Worm (Caenorhabditis elegans) whole organism, young adult: ENCODE results near the gene F49E10.2.

ENCODE experiments used
- C17E4.6 ChIP-seq: fragments of 200-800 bp; sonication (Bioruptor generic); IDR thresholded peaks from 2 replicates; pipeline ENCODE4 v1.3.6; 2022; ENCODE audit warnings: missing genetic modification reagents, missing genetic modification characterization, missing compliant biosample characterization
- F33H1.4 ChIP-seq: fragments of 200-800 bp; sonication (Bioruptor generic); IDR thresholded peaks from 2 replicates; pipeline ENCODE4 v1.3.6; 2022; ENCODE audit warnings: missing genetic modification reagents, missing genetic modification characterization, missing compliant biosample characterization
- K12H6.12 ChIP-seq: fragments of 200-800 bp; sonication (Bioruptor generic); optimal IDR thresholded peaks from 2 replicates; lab custom pipeline; 2018; ENCODE audit warnings: mild to moderate bottlenecking, missing genetic modification characterization, missing compliant biosample characterization
- T07F8.4 ChIP-seq: sonication (generic microtip); optimal IDR thresholded peaks from 2 replicates; lab custom pipeline; 2016; ENCODE audit warnings: mild to moderate bottlenecking, missing genetic modification characterization, moderate library complexity, missing compliant biosample characterization
- Y53G8AR.9 ChIP-seq: fragments of 200-800 bp; sonication (Bioruptor generic); conservative IDR thresholded peaks from 2 replicates; pipeline ENCODE4 v1.3.6; 2022; ENCODE audit warnings: missing genetic modification reagents, missing genetic modification characterization, missing compliant biosample characterization
- Y95B8A.8 ChIP-seq: fragments of 200-800 bp; sonication (Bioruptor generic); IDR thresholded peaks from 2 replicates; pipeline ENCODE4 v1.3.6; 2022; ENCODE audit warnings: missing genetic modification reagents, missing genetic modification characterization, missing compliant biosample characterization
- aptf-2 ChIP-seq: fragments of 200-800 bp; sonication (Bioruptor generic); conservative IDR thresholded peaks from 2 replicates; pipeline ENCODE4 v1.3.6; 2022; ENCODE audit warnings: missing genetic modification reagents, missing genetic modification characterization, missing compliant biosample characterization
- athp-1 ChIP-seq: sonication (generic microtip); optimal IDR thresholded peaks from 2 replicates; lab custom pipeline; 2017; ENCODE audit warnings: mild to moderate bottlenecking, missing genetic modification characterization, missing compliant biosample characterization
- attf-5 ChIP-seq: fragments of 200-800 bp; sonication (Bioruptor generic); optimal IDR thresholded peaks from 2 replicates; lab custom pipeline; 2018; ENCODE audit warnings: mild to moderate bottlenecking, missing genetic modification characterization, missing compliant biosample characterization
- bed-2 ChIP-seq: fragments of 200-800 bp; sonication (Bioruptor generic); IDR thresholded peaks from 2 replicates; pipeline ENCODE4 v1.3.6; 2022; ENCODE audit warnings: missing genetic modification reagents, missing genetic modification characterization, missing compliant biosample characterization
- cebp-1 ChIP-seq, 2 experiments: fragments of 200-800 bp in 1 of 2; sonication (Bioruptor generic) in 1 of 2; sonication (generic microtip) in 1 of 2; IDR thresholded peaks in 1 of 2; optimal IDR thresholded peaks in 1 of 2; 2 replicates each; pipeline versions ENCODE4 v1.3.6 to Lab custom; 2017 to 2022; ENCODE audit warnings: missing compliant biosample characterization in 2 of 2, missing genetic modification characterization in 2 of 2, mild to moderate bottlenecking in 1 of 2, missing genetic modification reagents in 1 of 2, moderate library complexity in 1 of 2
- chd-7 ChIP-seq: sonication (generic microtip); optimal IDR thresholded peaks from 2 replicates; lab custom pipeline; 2016; ENCODE audit warnings: mild to moderate bottlenecking, missing genetic modification characterization, moderate library complexity, missing compliant biosample characterization
- dox-1 ChIP-seq: fragments of 200-800 bp; sonication (Bioruptor generic); IDR thresholded peaks from 2 replicates; pipeline ENCODE4 v1.3.6; 2022; ENCODE audit warnings: missing genetic modification reagents, missing genetic modification characterization, missing compliant biosample characterization
- dpff-1 ChIP-seq: sonication (generic microtip); optimal IDR thresholded peaks from 2 replicates; lab custom pipeline; 2017; ENCODE audit warnings: mild to moderate bottlenecking, missing genetic modification characterization, missing compliant biosample characterization
- egrh-3 ChIP-seq: fragments of 200-800 bp; sonication (Bioruptor generic); IDR thresholded peaks from 2 replicates; pipeline ENCODE4 v1.3.6; 2022; ENCODE audit warnings: missing genetic modification reagents, missing genetic modification characterization, missing compliant biosample characterization
- ets-4 ChIP-seq: fragments of 200-800 bp; sonication (Bioruptor generic); optimal IDR thresholded peaks from 2 replicates; lab custom pipeline; 2018; ENCODE audit warnings: mild to moderate bottlenecking, missing genetic modification characterization, missing compliant biosample characterization
- hmg-1.2 ChIP-seq: fragments of 200-800 bp; sonication (Bioruptor generic); IDR thresholded peaks from 2 replicates; pipeline ENCODE4 v1.3.6; 2022; ENCODE audit warnings: missing genetic modification reagents, missing genetic modification characterization, missing compliant biosample characterization
- lsl-1 ChIP-seq: fragments of 200-800 bp; sonication (Bioruptor generic); optimal IDR thresholded peaks from 2 replicates; lab custom pipeline; 2018; ENCODE audit warnings: mild to moderate bottlenecking, missing genetic modification characterization, moderate library complexity, missing compliant biosample characterization
- madf-10 ChIP-seq: sonication (generic microtip); optimal IDR thresholded peaks from 2 replicates; lab custom pipeline; 2016; ENCODE audit warnings: mild to moderate bottlenecking, missing genetic modification characterization, missing compliant biosample characterization
- madf-6 ChIP-seq: fragments of 200-800 bp; sonication (Bioruptor generic); IDR thresholded peaks from 2 replicates; pipeline ENCODE4 v1.3.6; 2022; ENCODE audit warnings: missing genetic modification reagents, missing genetic modification characterization, missing compliant biosample characterization
- mes-4 ChIP-seq: sonication (generic microtip); optimal IDR thresholded peaks from 2 replicates; lab custom pipeline; 2016; ENCODE audit warnings: missing genotype, missing genetic modification characterization, missing compliant biosample characterization
- nfya-1 ChIP-seq: sonication (generic microtip); optimal IDR thresholded peaks from 2 replicates; lab custom pipeline; 2017; ENCODE audit warnings: antibody characterized with exemption, missing compliant biosample characterization, missing genetic modification characterization, borderline replicate concordance; ENCODE audit not compliant: insufficient read depth
- nhr-80 ChIP-seq: sonication (generic microtip); optimal IDR thresholded peaks from 2 replicates; lab custom pipeline; 2016; ENCODE audit warnings: missing genetic modification characterization, missing compliant biosample characterization
- pbrm-1 ChIP-seq: fragments of 200-800 bp; sonication (Bioruptor generic); IDR thresholded peaks from 2 replicates; pipeline ENCODE4 v1.3.6; 2022; ENCODE audit warnings: missing genetic modification reagents, missing genetic modification characterization, missing compliant biosample characterization
- rcor-1 ChIP-seq: fragments of 200-800 bp; sonication (Bioruptor generic); IDR thresholded peaks from 2 replicates; pipeline ENCODE4 v1.3.6; 2022; ENCODE audit warnings: missing genetic modification reagents, missing genetic modification characterization, missing compliant biosample characterization
- repo-1 ChIP-seq: sonication (generic microtip); optimal IDR thresholded peaks from 2 replicates; lab custom pipeline; 2017; ENCODE audit warnings: mild to moderate bottlenecking, missing genetic modification characterization, missing compliant biosample characterization
- snpc-3.4 ChIP-seq: sonication (generic microtip); optimal IDR thresholded peaks from 2 replicates; lab custom pipeline; 2017; ENCODE audit warnings: missing genetic modification characterization, mild to moderate bottlenecking, missing compliant biosample characterization, antibody characterized with exemption, moderate library complexity, missing genotype, missing genetic modification reagents
- snpc-4 ChIP-seq, 5 experiments: fragments of 150-350 bp in 1 of 5; sonication (generic microtip) in 4 of 5; optimal IDR thresholded peaks; 2 replicates each; lab custom pipeline; 2014 to 2018; ENCODE audit warnings: missing genetic modification characterization in 5 of 5, missing biosample characterization in 3 of 5, antibody characterized with exemption in 2 of 5, mild to moderate bottlenecking in 2 of 5, missing compliant biosample characterization in 2 of 5, missing genotype in 2 of 5, moderate library complexity in 2 of 5, missing genetic modification reagents in 1 of 5
- somi-1 ChIP-seq: fragments of 200-800 bp; sonication (Bioruptor generic); optimal IDR thresholded peaks from 2 replicates; lab custom pipeline; 2018; ENCODE audit warnings: mild to moderate bottlenecking, missing genetic modification characterization, missing compliant biosample characterization
- xnd-1 ChIP-seq: sonication (generic microtip); optimal IDR thresholded peaks from 2 replicates; lab custom pipeline; 2016; ENCODE audit warnings: missing genotype, missing genetic modification reagents, missing genetic modification characterization, missing compliant biosample characterization
- zim-3 ChIP-seq: sonication (generic microtip); optimal IDR thresholded peaks from 2 replicates; lab custom pipeline; 2017; ENCODE audit warnings: mild to moderate bottlenecking, missing genetic modification characterization, moderate library complexity, missing compliant biosample characterization
- ztf-25 ChIP-seq: fragments of 200-800 bp; sonication (Bioruptor generic); IDR thresholded peaks from 2 replicates; pipeline ENCODE4 v1.3.6; 2022; ENCODE audit warnings: missing genetic modification reagents, missing genetic modification characterization, missing compliant biosample characterization
- ztf-26 ChIP-seq: sonication (generic microtip); optimal IDR thresholded peaks from 2 replicates; lab custom pipeline; 2017; ENCODE audit warnings: missing genetic modification characterization, missing compliant biosample characterization
- ztf-28 ChIP-seq: fragments of 200-800 bp; sonication (Bioruptor generic); IDR thresholded peaks from 2 replicates; pipeline ENCODE4 v1.3.6; 2022; ENCODE audit warnings: missing genetic modification reagents, missing genetic modification characterization, missing compliant biosample characterization

F49E10.2 gene

ce11 chrX:5935473-5935872 is 45.3 kb downstream of the F49E10.2 start, which contains the start of gene C46F4.3:
Gene C46F4.3 (plus strand): TSS chrX:5935773.
- TF ChIP-seq repo-1 (no peak), Y53G8AR.9 (GFP tag; lab: Robert Waterston, UW) (no peak), zim-3 (no peak), Y95B8A.8 (GFP tag; lab: Robert Waterston, UW) (no peak), F33H1.4 (no peak), T07F8.4 (tag; lab: Kevin White, UChicago) (no peak), mes-4 (no peak), snpc-3.4 (tag; lab: Kevin White, UChicago) (no peak), nfya-1 (no peak), xnd-1 (tag; lab: Kevin White, UChicago) (no peak), cebp-1 (GFP tag; IDR thresholded peaks at IDR 0.05; lab: Robert Waterston, UW) (no peak), cebp-1 (tag; optimal IDR thresholded peaks at IDR 0.05; lab: Kevin White, UChicago) (no peak)

- TF ChIP-seq aptf-2 (GFP tag; lab: Robert Waterston, UW) (no peak), nhr-80 (tag; lab: Kevin White, UChicago) (peak; percentile 4)
These were observed 51.1 kb downstream of the F49E10.2 start for ce11 chrX:5941325-5941724.

- TF ChIP-seq C17E4.6 (GFP tag; lab: Robert Waterston, UW) (no peak), pbrm-1 (GFP tag; lab: Robert Waterston, UW) (no peak), attf-5 (GFP tag; lab: Kevin White, UChicago) (peak; percentile 8), dpff-1 (tag; lab: Kevin White, UChicago) (no peak), rcor-1 (GFP tag; lab: Robert Waterston, UW) (no peak), ztf-28 (GFP tag; lab: Robert Waterston, UW) (no peak), madf-6 (no peak), snpc-4 (GFP tag; optimal IDR thresholded peaks at IDR 0.05; lab: Kevin White, UChicago) (no peak), snpc-4 (tag; optimal IDR thresholded peaks at IDR 0.05; lab: Kevin White, UChicago) (no peak), snpc-3.4 (tag; lab: Kevin White, UChicago) (no peak), repo-1 (no peak), somi-1 (GFP tag; lab: Kevin White, UChicago) (peak; percentile 53), cebp-1 (GFP tag; IDR thresholded peaks at IDR 0.05; lab: Robert Waterston, UW) (0 out of 2 replicates have a peak, but pooled peaks have one; percentile 25), cebp-1 (tag; optimal IDR thresholded peaks at IDR 0.05; lab: Kevin White, UChicago) (peak; percentile 40), athp-1 (tag; lab: Kevin White, UChicago) (no peak), chd-7 (no peak), ztf-26 (tag; lab: Kevin White, UChicago) (peak; percentile 8), ztf-25 (GFP tag; lab: Robert Waterston, UW) (no peak), dox-1 (GFP tag; lab: Robert Waterston, UW) (0 out of 2 replicates have a peak, but pooled peaks have one; percentile 8), egrh-3 (GFP tag; lab: Robert Waterston, UW) (no peak), lsl-1 (GFP tag; lab: Kevin White, UChicago) (no peak), hmg-1.2 (peak; percentile 21; the same call in 1 of the 2 replicates), ets-4 (GFP tag; lab: Kevin White, UChicago) (no peak), K12H6.12 (peak; percentile 11), madf-10 (tag; lab: Kevin White, UChicago) (no peak), bed-2 (GFP tag; lab: Robert Waterston, UW) (no peak)
- TF ChIP-seq, all 124 proteins: peak for 7
These were observed 52.0 kb downstream of the F49E10.2 start for ce11 chrX:5942171-5942570.
